Fruit fly (Drosophila melanogaster) whole organism, prepupa: ENCODE measurements around the gene HHEX.

Experiments
- Blimp-1 ChIP-seq: fragments of 200-800 bp; sonication (Bioruptor generic); optimal IDR thresholded peaks from 3 replicates; lab custom pipeline; 2017; ENCODE audit warnings: missing biosample characterization, missing genetic modification characterization, mild to moderate bottlenecking, moderate library complexity, missing genetic modification reagents
- CG10669 ChIP-seq: fragments of 200-800 bp; sonication (Bioruptor generic); optimal IDR thresholded peaks from 3 replicates; lab custom pipeline; 2018; ENCODE audit warnings: missing biosample characterization, mild to moderate bottlenecking, missing genetic modification characterization, moderate library complexity
- CG11762 ChIP-seq: fragments of 200-800 bp; sonication (Bioruptor generic); optimal IDR thresholded peaks from 3 replicates; lab custom pipeline; 2016; ENCODE audit warnings: missing biosample characterization, missing genetic modification characterization; ENCODE audit not compliant: insufficient read depth
- CG11902 ChIP-seq: fragments of 200-800 bp; sonication (Bioruptor generic); optimal IDR thresholded peaks from 3 replicates; lab custom pipeline; 2016; ENCODE audit warnings: missing biosample characterization, missing genetic modification characterization
- CG15336 ChIP-seq: fragments of 200-800 bp; sonication (Bioruptor generic); IDR thresholded peaks from 2 replicates; pipeline ENCODE4 v1.3.6; 2022; ENCODE audit warnings: missing biosample characterization, missing genetic modification characterization
- CG1621 ChIP-seq: fragments of 200-800 bp; sonication (Bioruptor generic); optimal IDR thresholded peaks from 3 replicates; lab custom pipeline; 2018; ENCODE audit warnings: missing biosample characterization, mild to moderate bottlenecking, missing genetic modification characterization
- CG16779 ChIP-seq: fragments of 200-800 bp; sonication (Bioruptor generic); optimal IDR thresholded peaks from 3 replicates; lab custom pipeline; 2017; ENCODE audit warnings: missing biosample characterization, mild to moderate bottlenecking, missing genetic modification characterization
- CG3032 ChIP-seq: fragments of 200-800 bp; optimal IDR thresholded peaks from 2 replicates; lab custom pipeline; 2019; ENCODE audit warnings: missing biosample characterization, mild to moderate bottlenecking, missing genetic modification characterization, moderate library complexity
- CG31627 ChIP-seq: fragments of 200-800 bp; sonication (Bioruptor generic); optimal IDR thresholded peaks from 3 replicates; lab custom pipeline; 2016; ENCODE audit warnings: missing biosample characterization, missing genetic modification characterization
- CG34406 ChIP-seq: fragments of 200-800 bp; sonication (Bioruptor generic); optimal IDR thresholded peaks from 3 replicates; lab custom pipeline; 2016; ENCODE audit warnings: missing biosample characterization, missing genetic modification characterization
- CG3919 ChIP-seq: fragments of 200-800 bp; sonication (Bioruptor generic); optimal IDR thresholded peaks from 3 replicates; lab custom pipeline; 2016; ENCODE audit warnings: missing biosample characterization, missing genetic modification characterization
- CG6163 ChIP-seq: fragments of 200-800 bp; sonication (Bioruptor generic); IDR thresholded peaks from 3 replicates; pipeline ENCODE4 v1.3.6; 2022; ENCODE audit warnings: missing biosample characterization, missing genetic modification characterization
- CG6276 ChIP-seq: fragments of 200-800 bp; sonication (Bioruptor generic); optimal IDR thresholded peaks from 2 replicates; lab custom pipeline; 2017; ENCODE audit warnings: missing biosample characterization, mild to moderate bottlenecking, missing genetic modification characterization
- CG6808 ChIP-seq: fragments of 200-800 bp; sonication (Bioruptor generic); optimal IDR thresholded peaks from 3 replicates; lab custom pipeline; 2017; ENCODE audit warnings: missing biosample characterization, missing genetic modification characterization, mild to moderate bottlenecking, moderate library complexity, missing genetic modification reagents
- CG6854 ChIP-seq: fragments of 200-800 bp; sonication (Bioruptor generic); optimal IDR thresholded peaks from 2 replicates; lab custom pipeline; 2017; ENCODE audit warnings: missing biosample characterization, mild to moderate bottlenecking, missing genetic modification characterization
- CG7368 ChIP-seq: fragments of 200-800 bp; sonication (Bioruptor generic); optimal IDR thresholded peaks from 3 replicates; lab custom pipeline; 2016; ENCODE audit warnings: missing biosample characterization, missing genetic modification characterization
- CG8319 ChIP-seq: fragments of 200-800 bp; sonication (Bioruptor generic); optimal IDR thresholded peaks from 3 replicates; lab custom pipeline; 2016; ENCODE audit warnings: missing biosample characterization, missing genetic modification characterization
- CG8632 ChIP-seq: fragments of 200-800 bp; sonication (Bioruptor generic); optimal IDR thresholded peaks from 3 replicates; lab custom pipeline; 2016; ENCODE audit warnings: missing biosample characterization, missing genetic modification characterization
- CG9139 ChIP-seq: fragments of 200-800 bp; sonication (Bioruptor generic); optimal IDR thresholded peaks from 3 replicates; lab custom pipeline; 2017; ENCODE audit warnings: missing biosample characterization, mild to moderate bottlenecking, missing genetic modification characterization
- Eip75B ChIP-seq: fragments of 200-800 bp; sonication (Bioruptor generic); optimal IDR thresholded peaks from 3 replicates; lab custom pipeline; 2016; ENCODE audit warnings: missing biosample characterization, missing genetic modification characterization
- Eip78C ChIP-seq: fragments of 200-800 bp; sonication (Bioruptor generic); peaks from one replicate; lab custom pipeline; 2016; ENCODE audit warnings: missing biosample characterization, missing genetic modification characterization
- Eip93F ChIP-seq: fragments of 200-800 bp; sonication (Bioruptor generic); optimal IDR thresholded peaks from 2 replicates; lab custom pipeline; 2016; ENCODE audit warnings: missing biosample characterization, mild to moderate bottlenecking, missing genetic modification characterization
- Ets21C ChIP-seq: fragments of 200-800 bp; sonication (Bioruptor generic); optimal IDR thresholded peaks from 3 replicates; lab custom pipeline; 2016; ENCODE audit warnings: missing biosample characterization, missing genetic modification characterization
- Ets96B ChIP-seq: fragments of 200-800 bp; optimal IDR thresholded peaks from 2 replicates; lab custom pipeline; 2019; ENCODE audit warnings: missing biosample characterization, mild to moderate bottlenecking, missing genetic modification characterization, moderate library complexity
- Gug ChIP-seq: fragments of 200-800 bp; sonication (Bioruptor generic); IDR thresholded peaks from 2 replicates; pipeline ENCODE4 v1.3.6; 2022; ENCODE audit warnings: missing biosample characterization, missing genetic modification characterization
- Hr38 ChIP-seq: sonication (Bioruptor generic); optimal IDR thresholded peaks from 2 replicates; lab custom pipeline; 2016; ENCODE audit warnings: missing biosample characterization, missing genetic modification characterization
- Hr39 ChIP-seq: fragments of 200-800 bp; sonication (Bioruptor generic); optimal IDR thresholded peaks from 2 replicates; lab custom pipeline; 2016; ENCODE audit warnings: missing biosample characterization, missing genetic modification characterization
- Hr4 ChIP-seq: fragments of 200-800 bp; sonication (Bioruptor generic); optimal IDR thresholded peaks from 3 replicates; lab custom pipeline; 2016; ENCODE audit warnings: missing biosample characterization, missing genetic modification characterization
- Lpt ChIP-seq: fragments of 200-800 bp; sonication (Bioruptor generic); optimal IDR thresholded peaks from 3 replicates; lab custom pipeline; 2016; ENCODE audit warnings: missing biosample characterization, missing genetic modification characterization
- Smox ChIP-seq: fragments of 200-800 bp; sonication (Bioruptor generic); optimal IDR thresholded peaks from 3 replicates; lab custom pipeline; 2016; ENCODE audit warnings: missing biosample characterization, missing genetic modification characterization
- Sox102F ChIP-seq: fragments of 200-800 bp; sonication (Bioruptor generic); optimal IDR thresholded peaks from 2 replicates; lab custom pipeline; 2016; ENCODE audit warnings: missing biosample characterization, mild to moderate bottlenecking, missing genetic modification characterization
- Sox15 ChIP-seq: fragments of 200-800 bp; sonication (Bioruptor generic); optimal IDR thresholded peaks from 3 replicates; lab custom pipeline; 2016; ENCODE audit warnings: missing biosample characterization, missing genetic modification characterization
- achi ChIP-seq: fragments of 200-800 bp; sonication (Bioruptor generic); optimal IDR thresholded peaks from 3 replicates; lab custom pipeline; 2016; ENCODE audit warnings: missing biosample characterization, missing genetic modification characterization
- cyc ChIP-seq: fragments of 200-800 bp; sonication (Bioruptor generic); optimal IDR thresholded peaks from 3 replicates; lab custom pipeline; 2016; ENCODE audit warnings: missing biosample characterization, missing genetic modification characterization
- dac ChIP-seq: fragments of 200-800 bp; sonication (Bioruptor generic); optimal IDR thresholded peaks from 2 replicates; lab custom pipeline; 2017; ENCODE audit warnings: missing biosample characterization, mild to moderate bottlenecking, missing genetic modification characterization
- dsx ChIP-seq: fragments of 200-800 bp; optimal IDR thresholded peaks from 3 replicates; lab custom pipeline; 2019; ENCODE audit warnings: missing biosample characterization, mild to moderate bottlenecking, missing genetic modification characterization, moderate library complexity; ENCODE audit not compliant: poor library complexity, severe bottlenecking
- eg ChIP-seq: fragments of 200-800 bp; sonication (Bioruptor generic); IDR thresholded peaks from 3 replicates; pipeline ENCODE4 v1.3.6; 2022; ENCODE audit warnings: missing biosample characterization, missing genetic modification characterization
- esn ChIP-seq: fragments of 200-800 bp; sonication (Bioruptor generic); optimal IDR thresholded peaks from 2 replicates; lab custom pipeline; 2016; ENCODE audit warnings: missing biosample characterization, mild to moderate bottlenecking, missing genetic modification characterization, moderate library complexity
- fd59A ChIP-seq: fragments of 200-800 bp; sonication (Bioruptor generic); optimal IDR thresholded peaks from 2 replicates; lab custom pipeline; 2017; ENCODE audit warnings: missing biosample characterization, mild to moderate bottlenecking, missing genetic modification characterization, missing genetic modification reagents
- fd85E ChIP-seq: fragments of 200-800 bp; sonication (Bioruptor generic); optimal IDR thresholded peaks from 3 replicates; lab custom pipeline; 2016; ENCODE audit warnings: missing biosample characterization, missing genetic modification characterization
- fkh ChIP-seq: fragments of 200-800 bp; sonication (Bioruptor generic); optimal IDR thresholded peaks from 3 replicates; lab custom pipeline; 2017; ENCODE audit warnings: missing biosample characterization, mild to moderate bottlenecking, missing genetic modification characterization, moderate library complexity
- lz ChIP-seq: fragments of 200-800 bp; sonication (Bioruptor generic); optimal IDR thresholded peaks from 3 replicates; lab custom pipeline; 2016; ENCODE audit warnings: missing biosample characterization, missing genetic modification characterization
- net ChIP-seq: fragments of 200-800 bp; sonication (Bioruptor generic); optimal IDR thresholded peaks from 3 replicates; lab custom pipeline; 2016; ENCODE audit warnings: missing biosample characterization, missing genetic modification characterization
- pdm3 ChIP-seq: fragments of 200-800 bp; sonication (Bioruptor generic); optimal IDR thresholded peaks from 3 replicates; lab custom pipeline; 2016; ENCODE audit warnings: missing biosample characterization, missing genetic modification characterization
- salr ChIP-seq, 2 experiments: fragments of 200-800 bp; sonication (Bioruptor generic); optimal IDR thresholded peaks; 3 replicates each; lab custom pipeline; 2016 to 2018; ENCODE audit warnings: missing biosample characterization in 2 of 2, missing genetic modification characterization in 2 of 2, mild to moderate bottlenecking in 1 of 2
- spab ChIP-seq: fragments of 200-800 bp; sonication (Bioruptor generic); optimal IDR thresholded peaks from 2 replicates; lab custom pipeline; 2017; ENCODE audit warnings: missing biosample characterization, mild to moderate bottlenecking, missing genetic modification characterization, missing genetic modification reagents
- ss ChIP-seq, 2 experiments: fragments of 200-800 bp; sonication (Bioruptor generic); optimal IDR thresholded peaks; 2 replicates in 1 of 2; 3 replicates in 1 of 2; lab custom pipeline; 2017 to 2018; ENCODE audit warnings: mild to moderate bottlenecking in 2 of 2, missing biosample characterization in 2 of 2, missing genetic modification characterization in 2 of 2, moderate library complexity in 1 of 2
- svp ChIP-seq: fragments of 200-800 bp; sonication (Bioruptor generic); peaks from one replicate; lab custom pipeline; 2016; ENCODE audit warnings: missing biosample characterization, missing genetic modification characterization
- vri ChIP-seq: fragments of 200-800 bp; sonication (Bioruptor generic); optimal IDR thresholded peaks from 3 replicates; lab custom pipeline; 2016; ENCODE audit warnings: missing biosample characterization, mild to moderate bottlenecking, missing genetic modification characterization

The HHEX gene

DNA sequence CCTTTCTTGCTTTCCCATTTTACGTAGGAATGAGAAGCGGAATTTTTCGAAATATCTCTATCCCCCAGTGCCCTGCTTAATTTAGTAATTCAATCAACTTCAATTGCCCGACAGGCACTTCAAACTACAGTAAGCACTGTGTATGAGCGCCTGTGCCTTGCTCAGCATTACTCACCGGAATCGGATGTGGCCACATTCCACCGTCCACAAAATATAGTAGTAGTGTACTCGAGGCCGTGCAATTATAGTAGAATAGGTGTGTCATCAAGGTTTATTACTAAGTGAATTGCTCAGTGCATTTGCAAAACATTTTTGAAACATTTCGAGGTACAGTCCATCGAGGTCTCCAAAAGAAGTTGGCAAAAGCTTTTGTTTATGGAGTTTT is 15.0 kb downstream of the HHEX start:
- no peak for TF ChIP-seq CG11902 (GFP tag; lab: Kevin White, UChicago)
- TF ChIP-seq pdm3 (GFP tag; lab: Kevin White, UChicago): no peak
- no peak for TF ChIP-seq CG15336 (GFP tag; lab: Robert Waterston, UW)
- no peak for TF ChIP-seq lz (GFP tag; lab: Kevin White, UChicago)
- no peak for TF ChIP-seq Ets21C (GFP tag; lab: Kevin White, UChicago)
- TF ChIP-seq achi: no peak
- peak; percentile 39 for TF ChIP-seq Eip78C (GFP tag; lab: Kevin White, UChicago)
- no peak for TF ChIP-seq Ets96B (tag; lab: Kevin White, UChicago)
- TF ChIP-seq eg (GFP tag; lab: Robert Waterston, UW): peak; percentile 55; the same call in 1 of the 3 replicates
- TF ChIP-seq Sox102F (GFP tag; lab: Kevin White, UChicago): no peak
- peak; percentile 14 for TF ChIP-seq Hr4
- peak; percentile 50 for TF ChIP-seq CG8319 (GFP tag; lab: Kevin White, UChicago)
- TF ChIP-seq CG6276 (GFP tag; lab: Kevin White, UChicago): peak; percentile 2

DNA sequence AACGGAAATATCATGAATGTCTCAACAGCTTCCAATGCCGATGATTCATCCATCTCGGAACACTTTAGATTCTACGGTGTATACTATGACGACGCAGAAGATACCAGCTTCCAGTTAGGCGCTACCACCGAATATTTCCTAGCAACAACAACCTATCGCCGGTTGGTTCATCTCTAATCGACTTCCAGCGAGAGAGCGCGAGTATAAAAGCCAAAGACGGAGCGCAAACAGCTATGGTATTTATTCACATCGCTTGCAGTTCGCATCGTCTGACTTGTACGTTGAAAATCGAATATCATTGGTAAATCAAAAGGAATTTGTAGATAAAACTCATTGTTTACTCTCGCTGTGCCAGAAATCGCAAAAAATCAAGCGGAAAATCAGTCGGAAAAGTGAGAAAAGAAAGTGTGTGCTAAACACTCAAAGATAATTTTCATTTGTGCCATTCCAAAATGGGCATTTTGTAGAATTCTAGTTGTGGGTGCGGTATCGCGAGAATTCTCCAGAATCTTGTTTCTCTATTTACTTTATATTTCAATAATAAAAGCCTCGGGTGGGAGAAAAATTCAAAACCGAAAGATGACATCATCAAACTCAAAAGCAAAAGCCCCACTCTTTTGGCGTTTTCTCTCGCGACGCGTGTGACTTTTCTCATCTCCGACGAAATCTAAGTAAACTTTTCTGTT is 15.6 kb downstream of the HHEX start, which contains the start of gene AnxB9:
AnxB9 (plus strand) TSS at position 232 of the 686 bp plus-strand sequence.
- no peak for TF ChIP-seq CG11902 (GFP tag; lab: Kevin White, UChicago)
- no peak for TF ChIP-seq CG11762 (GFP tag; lab: Kevin White, UChicago)
- peak; percentile 46 for TF ChIP-seq svp (GFP tag; lab: Kevin White, UChicago)
- TF ChIP-seq Blimp-1 (GFP tag; lab: Kevin White, UChicago): no peak
- no peak for TF ChIP-seq CG1621 (tag; lab: Kevin White, UChicago)
- TF ChIP-seq Sox102F (GFP tag; lab: Kevin White, UChicago): no peak
- TF ChIP-seq CG3032: peak; percentile 41
- no peak for TF ChIP-seq Ets21C (GFP tag; lab: Kevin White, UChicago)
- TF ChIP-seq dac: no peak
- TF ChIP-seq vri (GFP tag; lab: Kevin White, UChicago): peak; percentile 80
- TF ChIP-seq fd59A: no peak
- peak; percentile 65 for TF ChIP-seq CG16779 (tag; lab: Kevin White, UChicago)
- peak; percentile 44; the same call in 2 of the 3 replicates for TF ChIP-seq CG6163 (GFP tag; lab: Robert Waterston, UW)
- TF ChIP-seq CG6854 (GFP tag; lab: Kevin White, UChicago): peak; percentile 80
- no peak for TF ChIP-seq spab (GFP tag; lab: Kevin White, UChicago)
- no peak for TF ChIP-seq fd85E (GFP tag; lab: Kevin White, UChicago)
- no peak for TF ChIP-seq Eip93F
- TF ChIP-seq Smox (GFP tag; lab: Kevin White, UChicago): no peak
- TF ChIP-seq Eip75B (GFP tag; lab: Kevin White, UChicago): peak; percentile 22
- peak; percentile 6 for TF ChIP-seq CG7368
- no peak for TF ChIP-seq Lpt (GFP tag; lab: Kevin White, UChicago)
- TF ChIP-seq dsx (GFP tag; lab: Kevin White, UChicago): peak; percentile 58
- TF ChIP-seq esn (GFP tag; lab: Kevin White, UChicago): peak; percentile 60
- no peak for TF ChIP-seq salr (GFP tag; optimal IDR thresholded peaks at IDR 0.05; lab: Kevin White, UChicago)
- TF ChIP-seq CG34406 (GFP tag; lab: Kevin White, UChicago): no peak
- peak; percentile 83 for TF ChIP-seq fkh (GFP tag; lab: Kevin White, UChicago)
- peak; percentile 42 for TF ChIP-seq CG3919 (GFP tag; lab: Kevin White, UChicago)
- no peak for TF ChIP-seq CG31627 (GFP tag; lab: Kevin White, UChicago)
- TF ChIP-seq Hr39 (GFP tag; lab: Kevin White, UChicago): no peak
- peak; percentile 10 for TF ChIP-seq CG8632
- TF ChIP-seq ss (GFP tag; optimal IDR thresholded peaks at IDR 0.05; lab: Kevin White, UChicago): peak; percentile 24 to 58
- TF ChIP-seq Sox15 (GFP tag; lab: Kevin White, UChicago): no peak
- no peak for TF ChIP-seq Hr38 (GFP tag; lab: Kevin White, UChicago)
- peak; percentile 61 for TF ChIP-seq CG9139 (GFP tag; lab: Kevin White, UChicago)
- TF ChIP-seq eg (GFP tag; lab: Robert Waterston, UW): peak; percentile 57; the same call in 2 of the 3 replicates
- TF ChIP-seq net (GFP tag; lab: Kevin White, UChicago): no peak
- TF ChIP-seq CG6808: peak; percentile 10
- TF ChIP-seq Gug (GFP tag; lab: Robert Waterston, UW): no peak
- no peak for TF ChIP-seq CG10669 (GFP tag; lab: Kevin White, UChicago)
- no peak for TF ChIP-seq cyc (GFP tag; lab: Kevin White, UChicago)
